Worm (Caenorhabditis elegans): ENCODE data around the gene col-140.
A peak's percentile ranks its signal among the peaks of the same experiment; 100 is the strongest.

Gene col-140

DNA sequence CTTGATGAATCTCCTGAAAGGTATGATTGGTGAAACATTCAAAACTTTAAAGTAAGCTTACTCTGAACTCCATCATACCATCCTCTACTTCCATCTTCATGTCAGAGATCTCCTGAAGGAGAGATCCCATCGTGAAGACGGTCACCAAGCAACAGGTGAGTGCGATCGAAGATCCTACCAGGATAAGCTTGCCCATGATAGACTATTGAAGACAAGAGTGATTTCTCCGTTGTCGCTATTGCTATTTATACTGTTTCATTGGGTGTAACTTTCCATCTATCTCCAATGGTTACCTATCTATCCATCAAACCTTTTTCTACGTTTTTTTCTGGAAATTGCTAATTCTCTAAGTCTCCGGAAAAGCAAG, at the start of gene col-140:
Gene col-140 (minus strand): TSS at position 219 of the 367 bp plus-strand sequence.
- no peak for TF ChIP-seq elt-3 (tag; optimal IDR thresholded peaks at IDR 0.05)
- TF ChIP-seq R02D3.7 (tag; optimal IDR thresholded peaks at IDR 0.05) = no peak
- no peak for TF ChIP-seq lin-15B (tag; optimal IDR thresholded peaks at IDR 0.05)
- no peak for TF ChIP-seq fos-1 (tag; optimal IDR thresholded peaks at IDR 0.05)
- no peak for TF ChIP-seq lin-39 (tag; optimal IDR thresholded peaks at IDR 0.05)
- no peak for TF ChIP-seq ZK546.5 (tag; optimal IDR thresholded peaks at IDR 0.05)
- no peak for TF ChIP-seq nhr-67 (tag; optimal IDR thresholded peaks at IDR 0.05)
- no peak for TF ChIP-seq aly-2 (tag; optimal IDR thresholded peaks at IDR 0.05)
- TF ChIP-seq pqm-1 (tag; optimal IDR thresholded peaks at IDR 0.05) = no peak
- TF ChIP-seq eor-1 (tag; optimal IDR thresholded peaks at IDR 0.05) = no peak
- no peak for TF ChIP-seq nhr-237 (tag; optimal IDR thresholded peaks at IDR 0.05)
- TF ChIP-seq nfya-1 (tag; optimal IDR thresholded peaks at IDR 0.05; ENCODE audit: insufficient read depth) = no peak
- no peak for TF ChIP-seq ztf-11 (tag; optimal IDR thresholded peaks at IDR 0.05)

DNA sequence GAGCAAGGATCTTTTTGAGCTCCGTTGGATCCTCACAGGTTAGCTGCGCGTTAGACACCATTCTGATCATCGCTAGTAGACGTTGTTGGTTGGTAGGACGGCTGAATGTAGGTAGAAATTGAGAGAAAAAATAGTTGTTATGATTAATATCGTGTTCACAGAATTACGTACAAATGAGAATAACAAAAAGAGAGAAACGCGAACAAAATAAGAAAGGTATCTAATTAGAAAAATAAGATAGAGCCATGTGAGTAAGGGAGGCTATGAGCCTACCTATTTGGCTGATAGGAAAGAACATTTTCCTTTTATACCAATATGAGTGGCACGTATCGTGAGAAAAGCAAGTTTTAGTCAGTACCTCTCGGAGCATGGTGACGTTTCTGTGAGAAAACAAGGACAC, 47.1 kb upstream of the col-140 start, which contains the start of gene C04E6.8:
Gene C04E6.8 (minus strand): TSS at position 101 of the 400 bp plus-strand sequence.
- TF ChIP-seq ztf-11 (tag; optimal IDR thresholded peaks at IDR 0.05) (no peak), egl-27 (tag; optimal IDR thresholded peaks at IDR 0.05) (no peak), ceh-82 (tag; optimal IDR thresholded peaks at IDR 0.05) (no peak), ztf-4 (tag; optimal IDR thresholded peaks at IDR 0.05) (no peak), snpc-4 (tag; optimal IDR thresholded peaks at IDR 0.05) (no peak), ceh-16 (tag; optimal IDR thresholded peaks at IDR 0.05) (no peak), sea-2 (GFP tag; optimal IDR thresholded peaks at IDR 0.05) (no peak), unc-39 (tag; optimal IDR thresholded peaks at IDR 0.05) (no peak), lin-15B (tag; optimal IDR thresholded peaks at IDR 0.05) (no peak)

DNA sequence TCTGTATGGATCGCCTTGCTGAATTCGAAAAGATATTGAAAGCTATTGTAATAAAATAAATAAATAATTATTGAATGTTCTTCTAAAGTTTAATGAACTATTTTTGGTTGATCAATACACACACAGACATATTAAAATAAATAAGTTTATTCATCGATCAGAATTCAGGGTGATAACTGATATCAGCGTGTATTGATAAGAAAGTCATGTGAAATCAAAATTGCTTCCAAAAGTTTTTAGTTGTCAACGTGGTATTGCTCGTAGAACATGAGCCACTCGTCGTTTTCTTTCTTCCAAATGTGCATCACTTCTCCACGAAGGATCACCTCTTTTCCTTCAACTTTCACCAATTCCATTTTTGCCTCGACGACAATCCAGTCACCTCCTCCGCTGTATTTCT, 45.8 kb upstream of the col-140 start:
- TF ChIP-seq nhr-76 (tag; optimal IDR thresholded peaks at IDR 0.05) (no peak), pqm-1 (tag; optimal IDR thresholded peaks at IDR 0.05) (peak; percentile 75), elt-2 (tag; optimal IDR thresholded peaks at IDR 0.05) (peak; percentile 66)

DNA sequence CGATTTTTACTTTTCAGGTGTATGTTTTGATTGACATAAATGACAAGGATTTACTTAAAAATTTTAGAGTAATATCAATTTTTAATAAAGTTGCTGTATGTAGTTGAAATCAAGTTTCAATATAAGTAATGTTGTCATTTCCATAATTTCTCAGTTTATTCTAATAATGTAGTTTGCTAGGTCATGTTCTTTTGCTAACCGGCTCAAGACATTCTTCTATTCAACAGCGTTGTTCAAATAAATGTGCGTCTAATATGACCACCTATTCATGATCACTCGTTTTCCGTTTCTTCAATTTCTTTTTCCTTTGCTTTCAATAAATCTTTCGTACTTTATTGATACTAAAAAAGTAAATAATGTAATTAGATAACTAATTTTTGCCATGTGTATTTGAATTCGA, 43.4 kb upstream of the col-140 start, which contains the start of gene C02G6.3:
Gene C02G6.3 (plus strand): TSS at position 301 of the 400 bp plus-strand sequence.
- TF ChIP-seq nhr-28 (tag; optimal IDR thresholded peaks at IDR 0.05) = no peak
- no peak for TF ChIP-seq unc-62 (GFP tag; optimal IDR thresholded peaks at IDR 0.05)
- TF ChIP-seq ceh-16 (tag; optimal IDR thresholded peaks at IDR 0.05) = no peak
- no peak for TF ChIP-seq snpc-4 (tag; optimal IDR thresholded peaks at IDR 0.05)
- TF ChIP-seq nhr-12 (tag; optimal IDR thresholded peaks at IDR 0.05) = no peak
- TF ChIP-seq lin-39 (tag; optimal IDR thresholded peaks at IDR 0.05) = no peak
- TF ChIP-seq egl-5 (tag; optimal IDR thresholded peaks at IDR 0.05) = no peak
- no peak for TF ChIP-seq elt-3 (tag; optimal IDR thresholded peaks at IDR 0.05)
- no peak for TF ChIP-seq fkh-2 (tag; optimal IDR thresholded peaks at IDR 0.05)
- TF ChIP-seq jun-1 (tag; optimal IDR thresholded peaks at IDR 0.05) = no peak
- TF ChIP-seq aly-2 (tag; optimal IDR thresholded peaks at IDR 0.05) = no peak
- TF ChIP-seq pha-4 (tag; optimal IDR thresholded peaks at IDR 0.05) = no peak
- TF ChIP-seq nhr-237 (tag; optimal IDR thresholded peaks at IDR 0.05) = no peak
- TF ChIP-seq elt-1 (tag; optimal IDR thresholded peaks at IDR 0.05) = no peak
- no peak for TF ChIP-seq ztf-11 (tag; optimal IDR thresholded peaks at IDR 0.05)

DNA sequence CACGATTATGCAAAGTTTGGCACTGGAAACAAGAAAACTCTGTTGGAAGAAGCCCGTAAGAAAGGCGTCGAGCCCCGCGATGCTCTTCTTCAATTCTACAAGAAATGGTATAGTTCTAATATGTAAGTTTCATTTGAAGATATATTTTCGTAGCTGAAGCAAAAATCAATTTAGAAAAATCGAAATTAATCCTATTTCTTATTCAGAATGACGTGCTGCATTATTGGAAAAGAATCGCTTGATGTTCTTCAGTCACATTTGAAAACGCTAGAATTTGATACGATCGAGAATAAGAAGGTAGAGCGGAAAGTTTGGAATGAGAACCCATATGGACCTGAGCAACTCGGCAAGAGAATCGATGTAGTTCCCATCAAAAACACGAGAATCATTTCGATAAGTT, 40.3 kb upstream of the col-140 start:
- TF ChIP-seq ceh-16 (tag; optimal IDR thresholded peaks at IDR 0.05) (no peak), lin-39 (tag; optimal IDR thresholded peaks at IDR 0.05) (no peak), nhr-237 (tag; optimal IDR thresholded peaks at IDR 0.05) (no peak), nhr-76 (tag; optimal IDR thresholded peaks at IDR 0.05) (no peak), ceh-28 (tag; optimal IDR thresholded peaks at IDR 0.05) (no peak), ceh-82 (tag; optimal IDR thresholded peaks at IDR 0.05) (no peak), nhr-77 (tag; optimal IDR thresholded peaks at IDR 0.05) (no peak), nhr-25 (tag; optimal IDR thresholded peaks at IDR 0.05) (no peak), nfya-1 (tag; optimal IDR thresholded peaks at IDR 0.05; ENCODE audit: insufficient read depth) (no peak), skn-1 (tag; optimal IDR thresholded peaks at IDR 0.05) (no peak), R02D3.7 (tag; optimal IDR thresholded peaks at IDR 0.05) (no peak), unc-39 (tag; optimal IDR thresholded peaks at IDR 0.05) (no peak), aly-2 (tag; optimal IDR thresholded peaks at IDR 0.05) (no peak), unc-62 (GFP tag; optimal IDR thresholded peaks at IDR 0.05) (no peak), elt-2 (tag; optimal IDR thresholded peaks at IDR 0.05) (no peak), nhr-11 (tag; optimal IDR thresholded peaks at IDR 0.05) (no peak), ztf-11 (tag; optimal IDR thresholded peaks at IDR 0.05) (no peak), nhr-28 (tag; optimal IDR thresholded peaks at IDR 0.05) (no peak)

Measured in whole organism, L3 larva.